Fruit fly (Drosophila melanogaster) whole organism, adult: Measurements from ENCODE around the gene CG14105.

ENCODE experiments used
- CG7045 ChIP-seq: fragments of 200-800 bp; sonication (Bioruptor generic); optimal IDR thresholded peaks from 2 replicates; lab custom pipeline; 2017; ENCODE audit warnings: missing biosample characterization, mild to moderate bottlenecking, missing genetic modification characterization
- Clk ChIP-seq: fragments of 200-800 bp; sonication (Bioruptor generic); optimal IDR thresholded peaks from 2 replicates; lab custom pipeline; 2017; ENCODE audit warnings: missing biosample characterization, missing genetic modification characterization
- kay ChIP-seq: fragments of 200-800 bp; sonication (Bioruptor generic); peaks from one replicate; lab custom pipeline; 2016; ENCODE audit warnings: missing biosample characterization, missing genetic modification characterization, borderline replicate concordance
- tj ChIP-seq: fragments of 200-800 bp; sonication (Bioruptor generic); optimal IDR thresholded peaks from 3 replicates; lab custom pipeline; 2017; ENCODE audit warnings: missing biosample characterization, mild to moderate bottlenecking, missing genetic modification characterization, moderate library complexity

dm6 chr3L:13426573-13426972 is at the start of gene CG14105:
- TF ChIP-seq kay (GFP tag; lab: Kevin White, UChicago) (no peak), tj (GFP tag; lab: Kevin White, UChicago) (no peak), Clk (no peak), CG7045 (GFP tag; lab: Kevin White, UChicago) (no peak)
